Worm (Caenorhabditis elegans): ENCODE results near the gene F09B12.7.

The F09B12.7 gene

ce11 chrX:15104963-15105493 is 10.2 kb upstream of the F09B12.7 start (continued):
- TF ChIP-seq lin-15B (tag; optimal IDR thresholded peaks at IDR 0.05): no peak
- no peak for TF ChIP-seq ceh-62 (tag; optimal IDR thresholded peaks at IDR 0.05)
- peak; percentile 68 for TF ChIP-seq nhr-28 (tag; optimal IDR thresholded peaks at IDR 0.05)
- TF ChIP-seq nhr-77 (tag; optimal IDR thresholded peaks at IDR 0.05): no peak
- TF ChIP-seq sdz-12 (GFP tag; optimal IDR thresholded peaks at IDR 0.05): no peak
- TF ChIP-seq hmg-1.1 (GFP tag; IDR thresholded peaks at IDR 0.05): no peak
- no peak for TF ChIP-seq R02D3.7 (tag; optimal IDR thresholded peaks at IDR 0.05)
- no peak for TF ChIP-seq vab-7 (GFP tag; IDR thresholded peaks at IDR 0.05)
- no peak for TF ChIP-seq ama-1 (optimal IDR thresholded peaks at IDR 0.05)
- TF ChIP-seq Y5F2A.4 (GFP tag; optimal IDR thresholded peaks at IDR 0.05): no peak
- TF ChIP-seq aly-2 (tag; optimal IDR thresholded peaks at IDR 0.05): no peak
- TF ChIP-seq mdl-1 (tag; optimal IDR thresholded peaks at IDR 0.05): peak in 1 of 2 experiments; percentile 65
- TF ChIP-seq tra-1 (GFP tag; IDR thresholded peaks at IDR 0.05): no peak
- no peak for TF ChIP-seq nhr-25 (tag; optimal IDR thresholded peaks at IDR 0.05; ENCODE audit: borderline replicate concordance, insufficient read depth)
- TF ChIP-seq lin-13 (GFP tag; optimal IDR thresholded peaks at IDR 0.05): no peak
- TF ChIP-seq hlh-30 (tag; optimal IDR thresholded peaks at IDR 0.05; ENCODE audit: insufficient read depth): peak; percentile 22
- TF ChIP-seq F49E8.2 (tag; optimal IDR thresholded peaks at IDR 0.05; ENCODE audit: borderline replicate concordance): no peak
- TF ChIP-seq lin-1 (GFP tag; IDR thresholded peaks at IDR 0.05): no peak
- no peak for TF ChIP-seq set-16 (GFP tag; IDR thresholded peaks at IDR 0.05)
- no peak for TF ChIP-seq daf-12 (tag; optimal IDR thresholded peaks at IDR 0.05)
- TF ChIP-seq ceh-44 (GFP tag; IDR thresholded peaks at IDR 0.05): no peak
- no peak for TF ChIP-seq nhr-42 (GFP tag; IDR thresholded peaks at IDR 0.05)
- TF ChIP-seq D1046.2 (GFP tag; IDR thresholded peaks at IDR 0.05): no peak
- no peak for TF ChIP-seq lim-7 (GFP tag; IDR thresholded peaks at IDR 0.05)
- TF ChIP-seq fos-1 (tag; optimal IDR thresholded peaks at IDR 0.05): no peak
- TF ChIP-seq spr-1 (tag; optimal IDR thresholded peaks at IDR 0.05): no peak
- TF ChIP-seq daf-8 (GFP tag; IDR thresholded peaks at IDR 0.05): no peak
- no peak for TF ChIP-seq nhr-10 (tag; optimal IDR thresholded peaks at IDR 0.05)
- no peak for TF ChIP-seq spr-3 (GFP tag; optimal IDR thresholded peaks at IDR 0.05)
- TF ChIP-seq nhr-48 (tag; optimal IDR thresholded peaks at IDR 0.05): peak; percentile 8
- no peak for TF ChIP-seq skn-1 (tag; optimal IDR thresholded peaks at IDR 0.05)
- peak; percentile 35 for TF ChIP-seq hlh-11 (tag; optimal IDR thresholded peaks at IDR 0.05)
- no peak for TF ChIP-seq attf-4 (tag; optimal IDR thresholded peaks at IDR 0.05)
- no peak for TF ChIP-seq ztf-11 (tag; optimal IDR thresholded peaks at IDR 0.05)
- TF ChIP-seq egl-43 (GFP tag; IDR thresholded peaks at IDR 0.05): no peak
- no peak for TF ChIP-seq ceh-20 (GFP tag; IDR thresholded peaks at IDR 0.05)
- no peak for TF ChIP-seq lin-38 (GFP tag; IDR thresholded peaks at IDR 0.05)
- TF ChIP-seq arid-1 (GFP tag; conservative IDR thresholded peaks at IDR 0.05): no peak
- peak; percentile 15 for TF ChIP-seq aha-1 (tag)
- 0 out of 2 replicates have a peak, but pooled peaks have one; percentile 23 for TF ChIP-seq ctbp-1 (GFP tag; IDR thresholded peaks at IDR 0.05)
- no peak for TF ChIP-seq nhr-6 (tag; optimal IDR thresholded peaks at IDR 0.05)
- no peak for TF ChIP-seq dpl-1 (GFP tag; optimal IDR thresholded peaks at IDR 0.05)
- peak in 1 of 2 experiments; percentile 93 for TF ChIP-seq unc-62 (GFP tag; optimal IDR thresholded peaks at IDR 0.05 in 1 of 2)
- no peak for TF ChIP-seq unc-62 (tag; optimal IDR thresholded peaks at IDR 0.05)
- TF ChIP-seq F37D6.2 (tag; optimal IDR thresholded peaks at IDR 0.05): no peak
- TF ChIP-seq dmd-9 (GFP tag; IDR thresholded peaks at IDR 0.05): no peak
- no peak for TF ChIP-seq ceh-28 (tag; optimal IDR thresholded peaks at IDR 0.05)
